Worm (Caenorhabditis elegans) whole organism, L4 larva: Measurements from ENCODE around the gene his-71.
A peak's percentile ranks its signal among the peaks of the same experiment; 100 is the strongest.

ENCODE experiments used
- F37D6.2 ChIP-seq: sonication (generic microtip); optimal IDR thresholded peaks from 2 replicates; lab custom pipeline; 2016; ENCODE audit warnings: mild to moderate bottlenecking, missing genetic modification characterization, missing compliant biosample characterization
- F49E8.2 ChIP-seq: sonication (generic microtip); optimal IDR thresholded peaks from 2 replicates; lab custom pipeline; 2016; ENCODE audit warnings: missing compliant biosample characterization, mild to moderate bottlenecking, missing genetic modification characterization, borderline replicate concordance
- T20F7.1 ChIP-seq: fragments of 200-800 bp; sonication (Bioruptor generic); optimal IDR thresholded peaks from 2 replicates; lab custom pipeline; 2018; ENCODE audit warnings: mild to moderate bottlenecking, missing genetic modification characterization, missing compliant biosample characterization
- T26A8.4 ChIP-seq: fragments of 200-800 bp; sonication (Bioruptor generic); IDR thresholded peaks from 2 replicates; pipeline ENCODE4 v1.3.6; 2022; ENCODE audit warnings: missing genetic modification characterization, missing compliant biosample characterization
- Y48G9A.11 ChIP-seq: fragments of 200-800 bp; sonication (Bioruptor generic); IDR thresholded peaks from 2 replicates; pipeline ENCODE4 v1.3.6; 2022; ENCODE audit warnings: missing genetic modification reagents, missing genetic modification characterization, missing compliant biosample characterization
- aly-2 ChIP-seq: sonication (generic microtip); optimal IDR thresholded peaks from 2 replicates; lab custom pipeline; 2018; ENCODE audit warnings: missing biosample characterization, missing genetic modification characterization
- ama-1 ChIP-seq: fragments of 150-350 bp; optimal IDR thresholded peaks from 2 replicates; lab custom pipeline; 2014; ENCODE audit warnings: inconsistent platforms, mixed read lengths
- ceh-20 ChIP-seq: fragments of 200-800 bp; sonication (Bioruptor generic); IDR thresholded peaks from 2 replicates; pipeline ENCODE4 v1.3.6; 2022; ENCODE audit warnings: missing genetic modification reagents, missing genetic modification characterization, missing compliant biosample characterization
- ceh-28 ChIP-seq: fragments of 150-350 bp; optimal IDR thresholded peaks from 2 replicates; lab custom pipeline; 2014; ENCODE audit warnings: missing biosample characterization, missing genetic modification reagents, missing genetic modification characterization
- ceh-82 ChIP-seq: sonication (generic microtip); optimal IDR thresholded peaks from 2 replicates; lab custom pipeline; 2017; ENCODE audit warnings: missing biosample characterization, missing genetic modification characterization
- ces-1 ChIP-seq: fragments of 150-350 bp; sonication (generic microtip); optimal IDR thresholded peaks from 4 replicates; lab custom pipeline; 2014; ENCODE audit warnings: missing biosample characterization, missing genetic modification reagents, missing genetic modification characterization
- ctbp-1 ChIP-seq: fragments of 200-800 bp; sonication (Bioruptor generic); IDR thresholded peaks from 2 replicates; pipeline ENCODE4 v1.3.6; 2022; ENCODE audit warnings: missing genetic modification reagents, missing genetic modification characterization, missing compliant biosample characterization
- daf-12 ChIP-seq: fragments of 150-350 bp; optimal IDR thresholded peaks from 2 replicates; lab custom pipeline; 2014; ENCODE audit warnings: missing biosample characterization, missing genetic modification reagents, missing genetic modification characterization
- daf-16 ChIP-seq, 3 experiments: sonication (generic microtip); optimal IDR thresholded peaks; 2 replicates each; lab custom pipeline; 2016 to 2017; ENCODE audit warnings: missing genetic modification characterization in 3 of 3, missing genetic modification reagents in 3 of 3, mild to moderate bottlenecking in 2 of 3, missing compliant biosample characterization in 2 of 3, missing biosample characterization in 1 of 3, moderate library complexity in 1 of 3
- daf-19 ChIP-seq: fragments of 200-800 bp; sonication (Bioruptor generic); conservative IDR thresholded peaks from 2 replicates; pipeline ENCODE4 v1.3.6; 2022; ENCODE audit warnings: missing genetic modification characterization, missing compliant biosample characterization
- dmd-6 ChIP-seq: fragments of 200-800 bp; sonication (Bioruptor generic); IDR thresholded peaks from 2 replicates; pipeline ENCODE4 v1.3.6; 2022; ENCODE audit warnings: missing genetic modification reagents, missing genetic modification characterization, missing compliant biosample characterization
- dmd-8 ChIP-seq: fragments of 200-800 bp; sonication (Bioruptor generic); IDR thresholded peaks from 2 replicates; pipeline ENCODE4 v1.3.6; 2022; ENCODE audit warnings: missing genetic modification characterization, missing compliant biosample characterization
- dmd-9 ChIP-seq: fragments of 200-800 bp; sonication (Bioruptor generic); IDR thresholded peaks from 2 replicates; pipeline ENCODE4 v1.3.6; 2022; ENCODE audit warnings: missing genetic modification reagents, missing genetic modification characterization, missing compliant biosample characterization
- dve-1 ChIP-seq: sonication (generic microtip); optimal IDR thresholded peaks from 2 replicates; lab custom pipeline; 2017; ENCODE audit warnings: antibody characterized with exemption, mild to moderate bottlenecking, missing genetic modification characterization, missing compliant biosample characterization; ENCODE audit not compliant: insufficient read depth
- egl-43 ChIP-seq: fragments of 200-800 bp; sonication (Bioruptor generic); IDR thresholded peaks from 2 replicates; pipeline ENCODE4 v1.3.6; 2022; ENCODE audit warnings: missing genetic modification reagents, missing genetic modification characterization, missing compliant biosample characterization
- gei-8 ChIP-seq: fragments of 200-800 bp; sonication (Bioruptor generic); optimal IDR thresholded peaks from 2 replicates; lab custom pipeline; 2018; ENCODE audit warnings: mild to moderate bottlenecking, missing genetic modification characterization, missing compliant biosample characterization
- hlh-11 ChIP-seq: fragments of 200-800 bp; sonication (Bioruptor generic); optimal IDR thresholded peaks from 2 replicates; lab custom pipeline; 2018; ENCODE audit warnings: mild to moderate bottlenecking, missing genetic modification characterization, missing compliant biosample characterization
- hmg-1.1 ChIP-seq: fragments of 200-800 bp; sonication (Bioruptor generic); IDR thresholded peaks from 2 replicates; pipeline ENCODE4 v1.3.6; 2022; ENCODE audit warnings: missing genetic modification reagents, missing genetic modification characterization, missing compliant biosample characterization
- lin-1 ChIP-seq: fragments of 200-800 bp; sonication (Bioruptor generic); IDR thresholded peaks from 2 replicates; pipeline ENCODE4 v1.3.6; 2022; ENCODE audit warnings: missing genetic modification reagents, missing genetic modification characterization, missing compliant biosample characterization
- lin-13 ChIP-seq: fragments of 150-350 bp; optimal IDR thresholded peaks from 2 replicates; lab custom pipeline; 2014; ENCODE audit warnings: missing biosample characterization, missing genetic modification reagents, missing genetic modification characterization
- lin-15B ChIP-seq: fragments of 150-350 bp; sonication (generic microtip); optimal IDR thresholded peaks from 3 replicates; lab custom pipeline; 2014; ENCODE audit warnings: missing biosample characterization, missing genetic modification characterization
- lin-38 ChIP-seq: fragments of 200-800 bp; sonication (Bioruptor generic); IDR thresholded peaks from 2 replicates; pipeline ENCODE4 v1.3.6; 2022; ENCODE audit warnings: missing genetic modification reagents, missing genetic modification characterization, missing compliant biosample characterization
- lsy-2 ChIP-seq, 2 experiments: fragments of 150-350 bp in 1 of 2; sonication (generic microtip) in 1 of 2; optimal IDR thresholded peaks; 2 replicates each; lab custom pipeline; 2014 to 2017; ENCODE audit warnings: missing biosample characterization in 2 of 2, missing genetic modification characterization in 2 of 2
- madf-5 ChIP-seq, 2 experiments: fragments of 200-800 bp; sonication (Bioruptor generic); IDR thresholded peaks; 2 replicates each; pipeline ENCODE4 v1.3.6; 2022; ENCODE audit warnings: missing compliant biosample characterization in 2 of 2, missing genetic modification characterization in 2 of 2
- madf-9 ChIP-seq: fragments of 200-800 bp; sonication (Bioruptor generic); conservative IDR thresholded peaks from 2 replicates; pipeline ENCODE4 v1.3.6; 2022; ENCODE audit warnings: missing genetic modification reagents, missing genetic modification characterization, missing compliant biosample characterization
- mdt-29 ChIP-seq: fragments of 200-800 bp; sonication (Bioruptor generic); IDR thresholded peaks from 2 replicates; pipeline ENCODE4 v1.3.6; 2022; ENCODE audit warnings: missing genetic modification reagents, missing genetic modification characterization, missing compliant biosample characterization
- mes-2 ChIP-seq: sonication (generic microtip); optimal IDR thresholded peaks from 2 replicates; lab custom pipeline; 2016; ENCODE audit warnings: missing genotype, mild to moderate bottlenecking, missing genetic modification characterization, missing compliant biosample characterization; ENCODE audit not compliant: poor library complexity, severe bottlenecking
- mxl-3 ChIP-seq: fragments of 200-800 bp; sonication (Bioruptor generic); optimal IDR thresholded peaks from 2 replicates; lab custom pipeline; 2018; ENCODE audit warnings: mild to moderate bottlenecking, missing genetic modification characterization, missing compliant biosample characterization
- nhr-102 ChIP-seq: sonication (generic microtip); optimal IDR thresholded peaks from 2 replicates; lab custom pipeline; 2016; ENCODE audit warnings: mild to moderate bottlenecking, missing genetic modification characterization, moderate library complexity, missing compliant biosample characterization
- nhr-11 ChIP-seq: fragments of 150-350 bp; optimal IDR thresholded peaks from 2 replicates; lab custom pipeline; 2014; ENCODE audit warnings: missing biosample characterization, missing genetic modification characterization
- nhr-28 ChIP-seq: fragments of 150-350 bp; optimal IDR thresholded peaks from 2 replicates; lab custom pipeline; 2014; ENCODE audit warnings: missing biosample characterization, missing genetic modification characterization
- nhr-41 ChIP-seq: fragments of 200-800 bp; sonication (Bioruptor generic); IDR thresholded peaks from 2 replicates; pipeline ENCODE4 v1.3.6; 2022; ENCODE audit warnings: missing genetic modification reagents, missing genetic modification characterization, missing compliant biosample characterization
- nhr-6 ChIP-seq: fragments of 150-350 bp; optimal IDR thresholded peaks from 2 replicates; lab custom pipeline; 2014; ENCODE audit warnings: missing biosample characterization, missing genetic modification characterization
- php-3 ChIP-seq: fragments of 200-800 bp; sonication (Bioruptor generic); IDR thresholded peaks from 2 replicates; pipeline ENCODE4 v1.3.6; 2022; ENCODE audit warnings: missing genetic modification reagents, missing genetic modification characterization, missing compliant biosample characterization
- pqm-1 ChIP-seq: sonication (generic microtip); optimal IDR thresholded peaks from 2 replicates; lab custom pipeline; 2017; ENCODE audit warnings: missing biosample characterization, missing genetic modification characterization
- rbr-2 ChIP-seq: sonication (generic microtip); optimal IDR thresholded peaks from 2 replicates; lab custom pipeline; 2016; ENCODE audit warnings: missing genotype, missing genetic modification characterization, missing compliant biosample characterization
- saeg-2 ChIP-seq: fragments of 200-800 bp; sonication (Bioruptor generic); IDR thresholded peaks from 2 replicates; pipeline ENCODE4 v1.3.6; 2022; ENCODE audit warnings: missing genetic modification reagents, missing genetic modification characterization, missing compliant biosample characterization
- set-16 ChIP-seq: fragments of 200-800 bp; sonication (Bioruptor generic); IDR thresholded peaks from 2 replicates; pipeline ENCODE4 v1.3.6; 2022; ENCODE audit warnings: missing genetic modification reagents, missing genetic modification characterization, missing compliant biosample characterization
- spr-3 ChIP-seq: fragments of 200-800 bp; sonication (Bioruptor generic); optimal IDR thresholded peaks from 2 replicates; lab custom pipeline; 2018; ENCODE audit warnings: mild to moderate bottlenecking, missing genetic modification characterization, missing compliant biosample characterization
- tra-1 ChIP-seq: fragments of 200-800 bp; sonication (Bioruptor generic); IDR thresholded peaks from 2 replicates; pipeline ENCODE4 v1.3.6; 2022; ENCODE audit warnings: missing genetic modification reagents, missing genetic modification characterization, missing compliant biosample characterization
- unc-39 ChIP-seq: sonication (generic microtip); optimal IDR thresholded peaks from 2 replicates; lab custom pipeline; 2017; ENCODE audit warnings: missing biosample characterization, missing genetic modification characterization

The his-71 gene

ce11 chrX:8021609-8022008, 39.7 kb upstream of the his-71 start (continued):
- TF ChIP-seq nhr-6 (tag; lab: Kevin White, UChicago) (no peak), egl-43 (GFP tag; lab: Robert Waterston, UW) (peak; percentile 84), T26A8.4 (peak; percentile 36; the same call in 1 of the 2 replicates), ceh-28 (tag; lab: Kevin White, UChicago) (peak; percentile 44), rbr-2 (tag; lab: Kevin White, UChicago) (peak; percentile 86), dmd-6 (GFP tag; lab: Robert Waterston, UW) (peak; percentile 66), nhr-102 (peak; percentile 43), dve-1 (tag; lab: Kevin White, UChicago) (peak; percentile 74), T20F7.1 (peak; percentile 69), daf-12 (tag; lab: Kevin White, UChicago) (no peak), mxl-3 (GFP tag; lab: Kevin White, UChicago) (peak; percentile 21), nhr-11 (tag; lab: Kevin White, UChicago) (peak; percentile 93), lin-15B (tag; lab: Kevin White, UChicago) (no peak), hmg-1.1 (peak; percentile 81), ama-1 (peak; percentile 62), tra-1 (GFP tag; lab: Robert Waterston, UW) (peak; percentile 58; the same call in 1 of the 2 replicates), madf-9 (GFP tag; lab: Robert Waterston, UW) (0 out of 2 replicates have a peak, but pooled peaks have one; percentile 17), lin-38 (GFP tag; lab: Robert Waterston, UW) (peak; percentile 35; the same call in 1 of the 2 replicates), dmd-8 (GFP tag; lab: Robert Waterston, UW) (0 out of 2 replicates have a peak, but pooled peaks have one; percentile 11), set-16 (GFP tag; lab: Robert Waterston, UW) (peak; percentile 62), mes-2 (peak; percentile 65), gei-8 (GFP tag; lab: Kevin White, UChicago) (peak; percentile 29), lin-1 (GFP tag; lab: Robert Waterston, UW) (no peak), ctbp-1 (GFP tag; lab: Robert Waterston, UW) (peak; percentile 95), nhr-41 (GFP tag; lab: Robert Waterston, UW) (no peak), ceh-20 (GFP tag; lab: Robert Waterston, UW) (peak; percentile 91), F37D6.2 (tag; lab: Kevin White, UChicago) (peak; percentile 75), lin-13 (GFP tag; lab: Kevin White, UChicago) (peak; percentile 7), nhr-28 (peak; percentile 2), ces-1 (peak; percentile 3), hlh-11 (peak; percentile 90)

- TF ChIP-seq nhr-41 (GFP tag; lab: Robert Waterston, UW) (peak; percentile 49; the same call in 1 of the 2 replicates), Y48G9A.11 (GFP tag; lab: Robert Waterston, UW) (0 out of 2 replicates have a peak, but pooled peaks have one; percentile 23), madf-5 (GFP tag; IDR thresholded peaks at IDR 0.05; lab: Robert Waterston, UW) (0 out of 4 replicates have a peak, but pooled peaks of 1 of the 2 experiments have one; percentile 34), daf-19 (GFP tag; lab: Robert Waterston, UW) (no peak), hlh-11 (peak; percentile 98), F49E8.2 (no peak), lin-13 (GFP tag; lab: Kevin White, UChicago) (peak; percentile 59), T20F7.1 (peak; percentile 75), daf-16 (GFP tag; optimal IDR thresholded peaks at IDR 0.05; lab: Kevin White, UChicago) (peak in 1 of 2 experiments; percentile 59), daf-16 (tag; optimal IDR thresholded peaks at IDR 0.05; lab: Kevin White, UChicago) (peak; percentile 90), dmd-9 (GFP tag; lab: Robert Waterston, UW) (no peak), unc-39 (tag; lab: Kevin White, UChicago) (no peak), madf-9 (GFP tag; lab: Robert Waterston, UW) (peak; percentile 67), ces-1 (no peak), tra-1 (GFP tag; lab: Robert Waterston, UW) (peak; percentile 88), aly-2 (tag; lab: Kevin White, UChicago) (no peak), daf-12 (tag; lab: Kevin White, UChicago) (no peak), mxl-3 (GFP tag; lab: Kevin White, UChicago) (peak; percentile 96), ceh-82 (tag; lab: Kevin White, UChicago) (no peak), lsy-2 (tag; optimal IDR thresholded peaks at IDR 0.05; lab: Kevin White, UChicago) (peak; percentile 73 to 81), nhr-102 (peak; percentile 24), mdt-29 (GFP tag; lab: Robert Waterston, UW) (peak; percentile 55; the same call in 1 of the 2 replicates), hmg-1.1 (peak; percentile 87), php-3 (GFP tag; lab: Robert Waterston, UW) (peak; percentile 61; the same call in 1 of the 2 replicates), ama-1 (peak; percentile 74), lin-38 (GFP tag; lab: Robert Waterston, UW) (no peak), pqm-1 (tag; lab: Kevin White, UChicago) (peak; percentile 24), nhr-28 (peak; percentile 79), saeg-2 (GFP tag; lab: Robert Waterston, UW) (0 out of 2 replicates have a peak, but pooled peaks have one; percentile 60), F37D6.2 (tag; lab: Kevin White, UChicago) (peak; percentile 57), spr-3 (GFP tag; lab: Kevin White, UChicago) (no peak)
Observed at ce11 chrX:8019665-8020064, 37.8 kb upstream of the his-71 start.
